Worm (Caenorhabditis elegans) whole organism, young adult: ENCODE results near the gene ech-5.

Experiments
- F22D6.2 ChIP-seq: sonication (generic microtip); optimal IDR thresholded peaks from 2 replicates; lab custom pipeline; 2016; ENCODE audit warnings: mild to moderate bottlenecking, missing genetic modification characterization, missing compliant biosample characterization
- F23B12.7 ChIP-seq: sonication (generic microtip); optimal IDR thresholded peaks from 2 replicates; lab custom pipeline; 2017; ENCODE audit warnings: missing genetic modification characterization, mild to moderate bottlenecking, missing compliant biosample characterization, antibody characterized with exemption, moderate library complexity; ENCODE audit not compliant: insufficient read depth
- F52B5.7 ChIP-seq: sonication (generic microtip); optimal IDR thresholded peaks from 2 replicates; lab custom pipeline; 2016; ENCODE audit warnings: mild to moderate bottlenecking, missing genetic modification characterization, missing compliant biosample characterization
- F57A8.1 ChIP-seq: fragments of 200-800 bp; sonication (Bioruptor generic); optimal IDR thresholded peaks from 2 replicates; lab custom pipeline; 2018; ENCODE audit warnings: mild to moderate bottlenecking, missing genetic modification characterization, moderate library complexity, missing compliant biosample characterization
- F57C9.4 ChIP-seq: sonication (generic microtip); optimal IDR thresholded peaks from 2 replicates; lab custom pipeline; 2017; ENCODE audit warnings: mild to moderate bottlenecking, missing genetic modification characterization, missing compliant biosample characterization
- Y79H2A.3 ChIP-seq: fragments of 200-800 bp; sonication (Bioruptor generic); conservative IDR thresholded peaks from 2 replicates; pipeline ENCODE4 v1.3.6; 2022; ENCODE audit warnings: missing genetic modification reagents, missing genetic modification characterization, missing compliant biosample characterization
- ZK185.1 ChIP-seq: sonication (generic microtip); optimal IDR thresholded peaks from 2 replicates; lab custom pipeline; 2016; ENCODE audit warnings: mild to moderate bottlenecking, missing genetic modification characterization, missing compliant biosample characterization; ENCODE audit not compliant: poor library complexity, severe bottlenecking
- cebp-1 ChIP-seq, 2 experiments: fragments of 200-800 bp in 1 of 2; sonication (Bioruptor generic) in 1 of 2; sonication (generic microtip) in 1 of 2; IDR thresholded peaks in 1 of 2; optimal IDR thresholded peaks in 1 of 2; 2 replicates each; pipeline versions ENCODE4 v1.3.6 to Lab custom; 2017 to 2022; ENCODE audit warnings: missing compliant biosample characterization in 2 of 2, missing genetic modification characterization in 2 of 2, mild to moderate bottlenecking in 1 of 2, missing genetic modification reagents in 1 of 2, moderate library complexity in 1 of 2
- ceh-40 ChIP-seq: fragments of 200-800 bp; sonication (Bioruptor generic); IDR thresholded peaks from 2 replicates; pipeline ENCODE4 v1.3.6; 2022; ENCODE audit warnings: missing genetic modification characterization, missing compliant biosample characterization
- chd-7 ChIP-seq: sonication (generic microtip); optimal IDR thresholded peaks from 2 replicates; lab custom pipeline; 2016; ENCODE audit warnings: mild to moderate bottlenecking, missing genetic modification characterization, moderate library complexity, missing compliant biosample characterization
- dox-1 ChIP-seq: fragments of 200-800 bp; sonication (Bioruptor generic); IDR thresholded peaks from 2 replicates; pipeline ENCODE4 v1.3.6; 2022; ENCODE audit warnings: missing genetic modification reagents, missing genetic modification characterization, missing compliant biosample characterization
- dpff-1 ChIP-seq: sonication (generic microtip); optimal IDR thresholded peaks from 2 replicates; lab custom pipeline; 2017; ENCODE audit warnings: mild to moderate bottlenecking, missing genetic modification characterization, missing compliant biosample characterization
- efl-1 ChIP-seq: fragments of 150-350 bp; optimal IDR thresholded peaks from 2 replicates; lab custom pipeline; 2014; ENCODE audit warnings: missing biosample characterization, missing genetic modification reagents, missing genetic modification characterization
- ekl-4 ChIP-seq: fragments of 200-800 bp; sonication (Bioruptor generic); IDR thresholded peaks from 2 replicates; pipeline ENCODE4 v1.3.6; 2022; ENCODE audit warnings: missing genetic modification reagents, missing genetic modification characterization, missing compliant biosample characterization
- ets-4 ChIP-seq: fragments of 200-800 bp; sonication (Bioruptor generic); optimal IDR thresholded peaks from 2 replicates; lab custom pipeline; 2018; ENCODE audit warnings: mild to moderate bottlenecking, missing genetic modification characterization, missing compliant biosample characterization
- fkh-3 ChIP-seq: sonication (generic microtip); optimal IDR thresholded peaks from 2 replicates; lab custom pipeline; 2016; ENCODE audit warnings: mild to moderate bottlenecking, missing genetic modification characterization, missing compliant biosample characterization
- him-1 ChIP-seq: sonication (generic microtip); optimal IDR thresholded peaks from 2 replicates; lab custom pipeline; 2016; ENCODE audit warnings: missing genotype, missing genetic modification reagents, missing genetic modification characterization, missing compliant biosample characterization
- hsf-1 ChIP-seq: fragments of 200-800 bp; sonication (Bioruptor generic); IDR thresholded peaks from 2 replicates; pipeline ENCODE4 v1.3.6; 2022; ENCODE audit warnings: missing genetic modification reagents, missing genetic modification characterization, missing compliant biosample characterization
- lag-1 ChIP-seq: fragments of 200-800 bp; sonication (Bioruptor generic); IDR thresholded peaks from 2 replicates; pipeline ENCODE4 v1.3.6; 2022; ENCODE audit warnings: missing genetic modification reagents, missing genetic modification characterization, missing compliant biosample characterization
- let-526 ChIP-seq: fragments of 200-800 bp; sonication (Bioruptor generic); IDR thresholded peaks from 2 replicates; pipeline ENCODE4 v1.3.6; 2022; ENCODE audit warnings: missing genetic modification reagents, missing genetic modification characterization, missing compliant biosample characterization
- let-607 ChIP-seq, 2 experiments: fragments of 200-800 bp in 1 of 2; sonication (Bioruptor generic) in 1 of 2; sonication (generic microtip) in 1 of 2; optimal IDR thresholded peaks; 2 replicates each; lab custom pipeline; 2016 to 2018; ENCODE audit warnings: mild to moderate bottlenecking in 2 of 2, missing compliant biosample characterization in 2 of 2, missing genetic modification characterization in 2 of 2, moderate library complexity in 2 of 2, missing genotype in 1 of 2
- lir-1 ChIP-seq: fragments of 200-800 bp; sonication (Bioruptor generic); conservative IDR thresholded peaks from 2 replicates; pipeline ENCODE4 v1.3.6; 2022; ENCODE audit warnings: missing genetic modification reagents, missing genetic modification characterization, missing compliant biosample characterization
- nfyb-1 ChIP-seq: fragments of 200-800 bp; sonication (Bioruptor generic); IDR thresholded peaks from 2 replicates; pipeline ENCODE4 v1.3.6; 2022; ENCODE audit warnings: missing genetic modification reagents, missing genetic modification characterization, missing compliant biosample characterization
- nhr-179 ChIP-seq: sonication (generic microtip); optimal IDR thresholded peaks from 2 replicates; lab custom pipeline; 2016; ENCODE audit warnings: mild to moderate bottlenecking, missing genetic modification characterization, missing compliant biosample characterization
- rcor-1 ChIP-seq: fragments of 200-800 bp; sonication (Bioruptor generic); IDR thresholded peaks from 2 replicates; pipeline ENCODE4 v1.3.6; 2022; ENCODE audit warnings: missing genetic modification reagents, missing genetic modification characterization, missing compliant biosample characterization
- rec-8 ChIP-seq, 2 experiments: sonication (generic microtip); optimal IDR thresholded peaks; 2 replicates each; lab custom pipeline; 2016; ENCODE audit warnings: mild to moderate bottlenecking in 2 of 2, missing genetic modification characterization in 2 of 2, missing genetic modification reagents in 2 of 2, missing genotype in 2 of 2, missing biosample characterization in 1 of 2, missing compliant biosample characterization in 1 of 2, moderate library complexity in 1 of 2
- rpc-1 ChIP-seq, 2 experiments: fragments of 150-350 bp in 1 of 2; sonication (generic microtip) in 1 of 2; optimal IDR thresholded peaks; 2 replicates each; lab custom pipeline; 2014 to 2018; ENCODE audit warnings: missing biosample characterization in 1 of 2, missing genetic modification characterization in 1 of 2, missing genetic modification reagents in 1 of 2, missing genotype in 1 of 2
- tbp1 ChIP-seq: fragments of 200-800 bp; sonication (Bioruptor generic); optimal IDR thresholded peaks from 2 replicates; lab custom pipeline; 2018; ENCODE audit warnings: mild to moderate bottlenecking, missing genetic modification characterization, missing compliant biosample characterization
- tbx-9 ChIP-seq: sonication (generic microtip); optimal IDR thresholded peaks from 2 replicates; lab custom pipeline; 2016; ENCODE audit warnings: borderline replicate concordance, missing genetic modification characterization, inconsistent platforms, missing compliant biosample characterization
- tlf-1 ChIP-seq: fragments of 200-800 bp; sonication (Bioruptor generic); optimal IDR thresholded peaks from 2 replicates; lab custom pipeline; 2018; ENCODE audit warnings: mild to moderate bottlenecking, missing genetic modification characterization, missing compliant biosample characterization
- zfh-2 ChIP-seq: fragments of 200-800 bp; sonication (Bioruptor generic); conservative IDR thresholded peaks from 2 replicates; pipeline ENCODE4 v1.3.6; 2022; ENCODE audit warnings: missing genetic modification reagents, missing genetic modification characterization, missing compliant biosample characterization
- zim-3 ChIP-seq: sonication (generic microtip); optimal IDR thresholded peaks from 2 replicates; lab custom pipeline; 2017; ENCODE audit warnings: mild to moderate bottlenecking, missing genetic modification characterization, moderate library complexity, missing compliant biosample characterization
- ztf-26 ChIP-seq: sonication (generic microtip); optimal IDR thresholded peaks from 2 replicates; lab custom pipeline; 2017; ENCODE audit warnings: missing genetic modification characterization, missing compliant biosample characterization
- ztf-6 ChIP-seq: fragments of 200-800 bp; sonication (Bioruptor generic); IDR thresholded peaks from 2 replicates; pipeline ENCODE4 v1.3.6; 2022; ENCODE audit warnings: missing genetic modification reagents, missing genetic modification characterization, missing compliant biosample characterization

The ech-5 gene

ce11 chrIV:756421-756820 is 40.4 kb upstream of the ech-5 start, which contains the start of gene srt-23:
srt-23 (plus strand) TSS chrIV:756721.
- TF ChIP-seq chd-7 (tag; lab: Kevin White, UChicago) (no peak), let-526 (GFP tag; lab: Robert Waterston, UW) (no peak), F57C9.4 (tag; lab: Kevin White, UChicago) (no peak), him-1 (tag; lab: Kevin White, UChicago) (no peak), F57A8.1 (GFP tag; lab: Kevin White, UChicago) (no peak), ekl-4 (GFP tag; lab: Robert Waterston, UW) (no peak), ets-4 (GFP tag; lab: Kevin White, UChicago) (no peak), hsf-1 (GFP tag; lab: Robert Waterston, UW) (no peak), F22D6.2 (tag; lab: Kevin White, UChicago) (no peak), dox-1 (GFP tag; lab: Robert Waterston, UW) (no peak), Y79H2A.3 (GFP tag; lab: Robert Waterston, UW) (no peak), rpc-1 (optimal IDR thresholded peaks at IDR 0.05; lab: Kevin White, UChicago) (no peak), rpc-1 (tag; optimal IDR thresholded peaks at IDR 0.05; lab: Kevin White, UChicago) (no peak), nfyb-1 (GFP tag; lab: Robert Waterston, UW) (no peak), tbx-9 (tag; lab: Kevin White, UChicago) (no peak), let-607 (tag; optimal IDR thresholded peaks at IDR 0.05; lab: Kevin White, UChicago) (no peak), nhr-179 (tag; lab: Kevin White, UChicago) (no peak), fkh-3 (no peak), cebp-1 (GFP tag; IDR thresholded peaks at IDR 0.05; lab: Robert Waterston, UW) (no peak), cebp-1 (tag; optimal IDR thresholded peaks at IDR 0.05; lab: Kevin White, UChicago) (no peak)

ce11 chrIV:756956-757355 is 39.9 kb upstream of the ech-5 start:
- TF ChIP-seq lag-1 (GFP tag; lab: Robert Waterston, UW) (no peak), tlf-1 (GFP tag; lab: Kevin White, UChicago) (no peak), F52B5.7 (tag; lab: Kevin White, UChicago) (no peak), rcor-1 (GFP tag; lab: Robert Waterston, UW) (no peak), zim-3 (tag; lab: Kevin White, UChicago) (no peak), ZK185.1 (tag; lab: Kevin White, UChicago) (no peak), efl-1 (GFP tag; lab: Kevin White, UChicago) (no peak), rec-8 (tag; optimal IDR thresholded peaks at IDR 0.05; lab: Kevin White, UChicago) (no peak), ztf-6 (GFP tag; lab: Robert Waterston, UW) (no peak), lir-1 (no peak), dpff-1 (tag; lab: Kevin White, UChicago) (no peak)

ce11 chrIV:757548-757947 is 39.3 kb upstream of the ech-5 start:
- TF ChIP-seq F57C9.4 (tag; lab: Kevin White, UChicago), result no peak
- TF ChIP-seq, all 124 proteins: peak for 0

- no peak for TF ChIP-seq ztf-26 (tag; lab: Kevin White, UChicago)
- TF ChIP-seq zfh-2, result no peak
- no peak for TF ChIP-seq tbp1
- TF ChIP-seq chd-7 (tag; lab: Kevin White, UChicago), result no peak
- no peak for TF ChIP-seq F22D6.2 (tag; lab: Kevin White, UChicago)
- no peak for TF ChIP-seq ceh-40
- no peak for TF ChIP-seq F23B12.7 (tag; lab: Kevin White, UChicago)
Measured at ce11 chrIV:760267-760666, 36.6 kb upstream of the ech-5 start, which contains the start of gene gst-40. gst-40 (plus strand) TSS chrIV:760502.
